Worm (Caenorhabditis elegans) whole organism, L2 larva: ENCODE results near the gene mtp-18.

ENCODE experiments used
- R02D3.7 ChIP-seq: fragments of 150-350 bp; optimal IDR thresholded peaks from 2 replicates; lab custom pipeline; 2014; ENCODE audit warnings: missing biosample characterization, missing genetic modification characterization
- ZK546.5 ChIP-seq: sonication (generic microtip); optimal IDR thresholded peaks from 2 replicates; lab custom pipeline; 2017; ENCODE audit warnings: missing biosample characterization, missing genetic modification characterization
- aly-2 ChIP-seq: fragments of 150-350 bp; optimal IDR thresholded peaks from 2 replicates; lab custom pipeline; 2014; ENCODE audit warnings: missing biosample characterization, missing genetic modification characterization
- blmp-1 ChIP-seq: sonication (generic microtip); optimal IDR thresholded peaks from 2 replicates; lab custom pipeline; 2017; ENCODE audit warnings: missing genetic modification characterization, mild to moderate bottlenecking, missing compliant biosample characterization, antibody characterized with exemption, moderate library complexity; ENCODE audit not compliant: insufficient read depth
- ceh-82 ChIP-seq: fragments of 150-350 bp; optimal IDR thresholded peaks from 2 replicates; lab custom pipeline; 2014; ENCODE audit warnings: missing biosample characterization, missing genetic modification characterization
- elt-3 ChIP-seq: sonication (generic microtip); optimal IDR thresholded peaks from 2 replicates; lab custom pipeline; 2017; ENCODE audit warnings: missing biosample characterization, missing genetic modification characterization
- mab-5 ChIP-seq: fragments of 150-350 bp; optimal IDR thresholded peaks from 2 replicates; lab custom pipeline; 2014; ENCODE audit warnings: missing biosample characterization, missing genetic modification characterization
- nhr-77 ChIP-seq: fragments of 150-350 bp; optimal IDR thresholded peaks from 2 replicates; lab custom pipeline; 2014; ENCODE audit warnings: missing biosample characterization, missing genetic modification characterization
- snpc-4 ChIP-seq: fragments of 150-350 bp; optimal IDR thresholded peaks from 2 replicates; lab custom pipeline; 2014; ENCODE audit warnings: missing biosample characterization, missing genetic modification characterization
- unc-39 ChIP-seq: fragments of 150-350 bp; optimal IDR thresholded peaks from 2 replicates; lab custom pipeline; 2014; ENCODE audit warnings: missing biosample characterization, missing genetic modification characterization

DNA sequence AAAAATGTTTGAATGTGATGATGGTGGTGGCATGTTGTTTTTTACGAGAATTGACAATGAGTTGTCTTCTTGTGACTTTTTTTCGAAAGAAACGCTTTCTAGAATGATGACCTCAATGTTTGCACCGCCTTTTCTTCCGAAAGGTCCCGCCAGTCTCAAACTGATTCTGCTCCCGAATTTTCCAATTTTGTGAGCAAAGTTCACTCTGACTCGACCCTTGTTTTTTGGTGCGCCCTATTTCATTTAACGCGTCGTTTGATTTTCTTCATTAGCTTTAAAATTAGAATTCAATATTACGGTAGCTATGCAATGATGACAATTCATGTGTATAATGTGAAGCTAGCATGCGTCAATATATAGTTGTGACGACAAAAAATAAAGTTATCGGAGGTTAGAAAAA lies 24.5 kb upstream of the mtp-18 start, which contains the start of gene lite-1:
- TF ChIP-seq ceh-82 (tag; lab: Kevin White, UChicago) = no peak
- TF ChIP-seq ZK546.5 (tag; lab: Kevin White, UChicago) = no peak
- no peak for TF ChIP-seq elt-3 (tag; lab: Kevin White, UChicago)
- TF ChIP-seq mab-5 (tag; lab: Kevin White, UChicago) = no peak
- TF ChIP-seq nhr-77 = no peak
- TF ChIP-seq snpc-4 = no peak
- TF ChIP-seq blmp-1 (tag; lab: Kevin White, UChicago) = no peak
- TF ChIP-seq R02D3.7 (tag; lab: Kevin White, UChicago) = no peak
- no peak for TF ChIP-seq unc-39 (tag; lab: Kevin White, UChicago)
- no peak for TF ChIP-seq aly-2
